Worm (Caenorhabditis elegans): ENCODE results near the gene M176.5.

ce11 chrII:9470027-9470426 is 42.5 kb upstream of the M176.5 start, which contains the start of gene T19H5.6:
- TF ChIP-seq mml-1 (tag; optimal IDR thresholded peaks at IDR 0.05): no peak
- TF ChIP-seq mdl-1 (tag; optimal IDR thresholded peaks at IDR 0.05): no peak
- no peak for TF ChIP-seq nhr-237 (tag; optimal IDR thresholded peaks at IDR 0.05)
- TF ChIP-seq sea-2 (GFP tag; optimal IDR thresholded peaks at IDR 0.05): no peak
- no peak for TF ChIP-seq nhr-11 (tag; optimal IDR thresholded peaks at IDR 0.05)
- no peak for TF ChIP-seq fos-1 (tag; optimal IDR thresholded peaks at IDR 0.05)
- TF ChIP-seq jun-1 (tag; optimal IDR thresholded peaks at IDR 0.05): no peak
- no peak for TF ChIP-seq ztf-11 (tag; optimal IDR thresholded peaks at IDR 0.05)

Data from whole organism, L3 larva.